Fruit fly (Drosophila melanogaster) S2 (cell line): ENCODE measurements around the gene CG13484.

ENCODE experiments used
- CG8478 ChIP-seq: fragments of >200 bp; optimal IDR thresholded peaks from 2 replicates; lab custom pipeline; 2018
- CTCF ChIP-seq, 2 experiments: fragments of >200 bp; optimal IDR thresholded peaks; 2 replicates each; lab custom pipeline; 2018

The CG13484 gene

dm6 chr3L:14053073-14053643 lies at the start of gene CG13484, which contains the start of gene Frl:
TSS of gene CG13484 (minus strand) at chr3L:14053079.
TSS of gene Frl (plus strand) at chr3L:14053215.
- TF ChIP-seq CG8478 (lab: Kevin White, UChicago) (no peak), CTCF (optimal IDR thresholded peaks at IDR 0.05; lab: Kevin White, UChicago) (peak; percentile 12 to 37)

dm6 chr3L:14101421-14102130 lies 48.7 kb upstream of the CG13484 start:
- TF ChIP-seq CG8478 (lab: Kevin White, UChicago) (no peak), CTCF (optimal IDR thresholded peaks at IDR 0.05; lab: Kevin White, UChicago) (no peak)

DNA sequence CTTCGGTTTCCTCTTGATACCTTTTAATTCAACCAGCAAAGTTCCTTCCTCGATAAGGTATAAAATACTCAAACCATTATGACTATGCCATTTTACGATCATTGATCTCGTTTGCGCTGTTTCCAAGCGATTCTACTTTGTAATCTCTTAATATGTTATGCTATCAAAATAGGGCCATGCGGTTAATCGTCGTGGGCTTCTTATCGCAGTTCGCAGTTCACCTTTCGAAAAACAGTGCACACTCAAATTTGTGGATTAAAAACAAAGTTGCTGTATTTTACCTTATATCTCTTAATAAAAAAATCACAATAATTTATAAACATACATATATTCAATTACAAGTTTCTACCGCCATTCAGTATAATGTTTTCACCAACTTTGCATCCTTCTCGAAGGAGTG lies 47.2 kb upstream of the CG13484 start:
- TF ChIP-seq CG8478 (lab: Kevin White, UChicago): no peak
- no peak for TF ChIP-seq CTCF (optimal IDR thresholded peaks at IDR 0.05; lab: Kevin White, UChicago)

DNA sequence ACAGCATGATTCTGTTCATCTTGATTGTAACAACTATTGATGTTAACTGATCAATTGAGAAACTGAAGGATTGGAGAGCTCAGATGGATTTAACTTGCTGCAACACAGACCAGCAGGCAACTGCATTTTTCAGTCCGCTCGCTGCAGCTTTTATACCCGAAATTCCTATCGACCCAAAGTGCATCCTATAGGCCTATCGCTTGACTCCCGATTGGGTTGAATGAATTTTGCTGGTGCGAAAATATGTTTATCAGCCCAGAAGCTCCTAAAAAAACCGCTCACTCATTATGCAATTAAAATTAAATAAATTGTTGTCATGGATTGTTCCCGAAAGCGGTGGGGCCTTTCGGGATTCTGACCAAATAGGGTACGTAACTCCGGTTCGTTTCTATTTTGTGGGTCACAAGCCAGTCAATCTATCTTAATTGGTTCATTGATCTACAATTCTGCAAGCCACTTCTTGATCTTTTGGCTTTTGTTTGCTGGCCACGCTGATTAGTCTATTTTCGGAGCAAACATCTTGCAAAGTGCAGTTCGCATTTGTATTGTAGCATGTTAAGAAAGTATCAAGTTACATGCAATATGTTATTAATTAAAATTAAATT lies 45.2 kb upstream of the CG13484 start, which contains the start of gene Fbp1:
TSS of gene Fbp1 (minus strand) at position 113 of the 605 bp plus-strand sequence.
- TF ChIP-seq CG8478 (lab: Kevin White, UChicago) (no peak), CTCF (optimal IDR thresholded peaks at IDR 0.05; lab: Kevin White, UChicago) (no peak)

DNA sequence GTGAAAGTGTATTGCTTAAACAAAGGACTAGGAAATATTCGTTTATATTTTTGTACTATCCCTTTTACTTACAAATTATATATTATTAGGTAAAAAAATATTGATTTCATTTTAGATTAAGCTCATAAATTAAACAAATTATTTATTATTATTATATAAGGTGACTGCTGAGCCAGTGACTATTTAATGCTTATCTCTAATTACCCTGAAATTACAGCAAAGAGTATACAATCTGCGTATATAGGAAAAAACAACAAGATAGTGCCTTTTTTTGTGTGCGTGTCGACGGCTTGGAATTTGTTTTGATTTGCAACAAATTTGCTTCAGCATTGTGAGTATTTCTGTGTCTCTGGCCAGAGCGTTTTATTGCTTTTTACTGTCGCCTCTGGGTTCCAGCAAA lies 36.6 kb upstream of the CG13484 start:
- TF ChIP-seq CTCF (optimal IDR thresholded peaks at IDR 0.05; lab: Kevin White, UChicago) (no peak), CG8478 (lab: Kevin White, UChicago) (no peak)

- TF ChIP-seq CG8478 (lab: Kevin White, UChicago) (no peak), CTCF (optimal IDR thresholded peaks at IDR 0.05; lab: Kevin White, UChicago) (no peak)
Measured at dm6 chr3L:14089010-14089409, 36.1 kb upstream of the CG13484 start.

dm6 chr3L:14086225-14086624 lies 33.3 kb upstream of the CG13484 start:
- TF ChIP-seq CTCF (optimal IDR thresholded peaks at IDR 0.05; lab: Kevin White, UChicago): no peak
- TF ChIP-seq CG8478 (lab: Kevin White, UChicago): no peak

DNA sequence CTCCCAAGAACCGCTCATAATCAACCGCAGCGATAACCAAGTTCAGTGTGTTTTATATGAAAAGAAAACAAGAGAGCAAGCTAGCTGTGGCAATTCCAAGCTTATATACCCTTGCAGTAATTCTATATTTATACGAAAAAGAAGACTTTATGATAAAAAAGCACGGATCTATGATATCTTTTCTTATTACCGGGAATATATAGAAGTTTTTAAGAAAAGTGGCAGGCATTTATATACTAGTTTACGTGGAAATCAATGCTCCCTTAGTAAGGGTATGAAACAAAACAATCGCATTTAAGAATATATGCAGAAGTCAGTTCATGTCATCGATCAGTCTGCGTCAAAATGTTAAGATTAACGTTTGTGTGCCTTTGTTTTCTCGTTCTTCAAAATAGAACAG lies 30.4 kb upstream of the CG13484 start, which contains the start of gene CG8100:
TSS of gene CG8100 (plus strand) at position 333 of the 400 bp plus-strand sequence.
- TF ChIP-seq CG8478 (lab: Kevin White, UChicago): no peak
- TF ChIP-seq CTCF (optimal IDR thresholded peaks at IDR 0.05; lab: Kevin White, UChicago): no peak

DNA sequence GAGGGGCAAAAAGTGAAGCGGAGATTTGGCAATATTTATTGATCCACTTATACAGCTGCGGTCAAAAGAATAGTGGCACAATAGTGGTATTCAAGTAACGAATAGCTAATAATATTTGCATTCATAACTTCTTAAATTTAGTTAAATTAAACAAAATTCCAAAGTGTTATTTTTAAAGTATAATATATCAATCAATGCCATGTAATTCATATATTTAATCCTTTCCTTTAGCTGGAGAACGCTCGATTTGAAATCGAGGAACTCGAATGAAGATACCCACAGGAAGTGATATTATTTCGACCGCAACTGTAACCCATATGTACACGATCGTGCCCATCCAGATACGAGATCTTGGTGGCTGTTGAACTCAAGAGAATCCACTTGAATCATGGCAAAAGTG lies 26.3 kb upstream of the CG13484 start:
- no peak for TF ChIP-seq CTCF (optimal IDR thresholded peaks at IDR 0.05; lab: Kevin White, UChicago)
- no peak for TF ChIP-seq CG8478 (lab: Kevin White, UChicago)

dm6 chr3L:14078227-14078626 lies 25.3 kb upstream of the CG13484 start:
- TF ChIP-seq CG8478 (lab: Kevin White, UChicago) (no peak), CTCF (optimal IDR thresholded peaks at IDR 0.05; lab: Kevin White, UChicago) (no peak)

DNA sequence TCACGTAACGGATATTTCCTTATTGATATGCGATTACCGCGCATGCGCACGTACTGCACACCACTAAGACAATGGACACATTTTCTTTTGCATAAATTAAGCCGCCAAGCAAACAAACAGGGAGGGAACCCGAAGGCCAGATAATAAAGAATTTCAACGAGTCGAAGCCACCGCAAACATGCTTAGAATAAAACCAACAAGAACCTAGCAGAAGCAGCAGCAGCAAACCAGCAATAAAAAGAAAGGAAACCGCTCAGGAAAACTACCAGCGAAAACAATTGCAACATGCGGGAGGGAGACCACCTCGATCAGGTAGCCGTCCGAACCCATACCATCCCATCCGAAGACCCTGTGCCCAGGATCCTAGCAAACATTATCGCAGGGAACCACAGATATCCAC lies 23.7 kb upstream of the CG13484 start:
- TF ChIP-seq CTCF (optimal IDR thresholded peaks at IDR 0.05; lab: Kevin White, UChicago): no peak
- TF ChIP-seq CG8478 (lab: Kevin White, UChicago): no peak

- TF ChIP-seq CG8478 (lab: Kevin White, UChicago) (no peak), CTCF (optimal IDR thresholded peaks at IDR 0.05; lab: Kevin White, UChicago) (no peak)
Measured at dm6 chr3L:14075472-14075871, 22.6 kb upstream of the CG13484 start, which contains the start of gene btl. TSS of gene btl (plus strand) at chr3L:14075772.

- no peak for TF ChIP-seq CG8478 (lab: Kevin White, UChicago)
- peak in 1 of 2 experiments; percentile 17 for TF ChIP-seq CTCF (optimal IDR thresholded peaks at IDR 0.05; lab: Kevin White, UChicago)
Measured at dm6 chr3L:14071621-14072020, 18.7 kb upstream of the CG13484 start, which contains the start of gene Pex1. TSS of gene Pex1 (plus strand) at chr3L:14071892.

DNA sequence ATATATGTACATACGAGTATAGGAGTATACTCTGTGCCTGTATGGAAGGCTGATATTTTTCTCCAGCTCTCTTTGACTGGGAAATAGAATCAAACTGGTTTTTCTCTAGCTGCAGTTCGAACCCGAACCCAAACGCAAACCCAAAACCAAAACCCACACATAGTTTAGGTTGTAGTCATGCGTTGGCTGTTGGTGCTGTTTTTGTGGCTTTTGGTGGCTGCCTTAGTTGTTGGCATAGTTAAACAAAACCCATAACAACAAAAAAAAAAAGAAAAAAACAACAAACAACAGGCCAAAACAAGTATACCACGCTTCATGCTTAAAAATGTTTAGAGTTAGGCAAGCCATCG lies 11.2 kb upstream of the CG13484 start:
- TF ChIP-seq CG8478 (lab: Kevin White, UChicago): no peak
- TF ChIP-seq CTCF (optimal IDR thresholded peaks at IDR 0.05; lab: Kevin White, UChicago): no peak
